Worm (Caenorhabditis elegans) whole organism, L4/young adult: Measurements from ENCODE around the gene tag-335.

Experiments
- W03F9.2 ChIP-seq: fragments of 150-350 bp; optimal IDR thresholded peaks from 2 replicates; lab custom pipeline; 2014; ENCODE audit warnings: missing biosample characterization, missing genetic modification characterization
- dao-5 ChIP-seq: sonication (generic microtip); optimal IDR thresholded peaks from 2 replicates; lab custom pipeline; 2016; ENCODE audit warnings: missing genotype, missing genetic modification characterization, moderate library complexity, missing compliant biosample characterization
- him-1 ChIP-seq: sonication (generic microtip); optimal IDR thresholded peaks from 2 replicates; lab custom pipeline; 2016; ENCODE audit warnings: missing genotype, missing genetic modification reagents, missing genetic modification characterization, missing compliant biosample characterization

- TF ChIP-seq him-1 (tag; lab: Kevin White, UChicago) (no peak), dao-5 (no peak), W03F9.2 (tag; lab: Kevin White, UChicago) (no peak)
Observed at ce11 chrIV:12289149-12289548, 10.8 kb upstream of the tag-335 start, which contains the start of gene C42C1.9.
